Worm (Caenorhabditis elegans) whole organism, mixed stage, embryonic: ENCODE results near the gene grld-1.
A peak's percentile ranks its signal among the peaks of the same experiment; 100 is the strongest.

Source experiments
- M03D4.4 ChIP-seq: sonication (generic microtip); optimal IDR thresholded peaks from 2 replicates; lab custom pipeline; 2017; ENCODE audit warnings: mild to moderate bottlenecking, missing genetic modification characterization, missing compliant biosample characterization
- bed-3 ChIP-seq: fragments of 200-800 bp; sonication (Bioruptor generic); optimal IDR thresholded peaks from 3 replicates; lab custom pipeline; 2018; ENCODE audit warnings: mild to moderate bottlenecking, missing genetic modification characterization, moderate library complexity, missing compliant biosample characterization
- blmp-1 ChIP-seq: fragments of 150-350 bp; optimal IDR thresholded peaks from 2 replicates; lab custom pipeline; 2014; ENCODE audit warnings: missing biosample characterization, missing genetic modification characterization
- ceh-39 ChIP-seq: fragments of 150-350 bp; optimal IDR thresholded peaks from 2 replicates; lab custom pipeline; 2014; ENCODE audit warnings: missing biosample characterization, missing genetic modification characterization
- ceh-83 ChIP-seq: fragments of 200-800 bp; sonication (Bioruptor generic); optimal IDR thresholded peaks from 2 replicates; lab custom pipeline; 2018; ENCODE audit warnings: mild to moderate bottlenecking, missing genetic modification characterization, missing compliant biosample characterization
- ces-1 ChIP-seq: fragments of 150-350 bp; optimal IDR thresholded peaks from 2 replicates; lab custom pipeline; 2014; ENCODE audit warnings: missing biosample characterization, missing genetic modification reagents, missing genetic modification characterization
- cnd-1 ChIP-seq: fragments of 200-800 bp; sonication (Bioruptor generic); optimal IDR thresholded peaks from 2 replicates; lab custom pipeline; 2018; ENCODE audit warnings: mild to moderate bottlenecking, missing genetic modification characterization, missing compliant biosample characterization
- drap-1 ChIP-seq: fragments of 200-800 bp; sonication (Bioruptor generic); optimal IDR thresholded peaks from 3 replicates; lab custom pipeline; 2018; ENCODE audit warnings: mild to moderate bottlenecking, missing genetic modification characterization, missing compliant biosample characterization
- elt-1 ChIP-seq: sonication (generic microtip); optimal IDR thresholded peaks from 2 replicates; lab custom pipeline; 2017; ENCODE audit warnings: missing genetic modification characterization, mild to moderate bottlenecking, missing compliant biosample characterization, antibody characterized with exemption, moderate library complexity, borderline replicate concordance; ENCODE audit not compliant: insufficient read depth
- elt-3 ChIP-seq: fragments of 150-350 bp; optimal IDR thresholded peaks from 2 replicates; lab custom pipeline; 2014; ENCODE audit warnings: missing biosample characterization, missing genetic modification characterization
- ham-2 ChIP-seq: fragments of 200-800 bp; sonication (Bioruptor generic); optimal IDR thresholded peaks from 2 replicates; lab custom pipeline; 2018; ENCODE audit warnings: mild to moderate bottlenecking, missing genetic modification characterization, missing compliant biosample characterization
- lin-13 ChIP-seq: fragments of 150-350 bp; optimal IDR thresholded peaks from 2 replicates; lab custom pipeline; 2014; ENCODE audit warnings: missing biosample characterization, missing genetic modification characterization
- lin-32 ChIP-seq: fragments of 200-800 bp; sonication (Bioruptor generic); optimal IDR thresholded peaks from 2 replicates; lab custom pipeline; 2018; ENCODE audit warnings: mild to moderate bottlenecking, missing genetic modification characterization, missing compliant biosample characterization
- lsy-2 ChIP-seq: fragments of 150-350 bp; optimal IDR thresholded peaks from 2 replicates; lab custom pipeline; 2014; ENCODE audit warnings: missing biosample characterization, missing genetic modification characterization
- mab-5 ChIP-seq: fragments of 150-350 bp; optimal IDR thresholded peaks from 2 replicates; lab custom pipeline; 2014; ENCODE audit warnings: missing biosample characterization, missing genetic modification characterization
- mep-1 ChIP-seq: fragments of 150-350 bp; optimal IDR thresholded peaks from 2 replicates; lab custom pipeline; 2017; ENCODE audit warnings: missing biosample characterization, missing genetic modification reagents, missing genetic modification characterization, inconsistent platforms
- nhr-12 ChIP-seq: fragments of 150-350 bp; optimal IDR thresholded peaks from 2 replicates; lab custom pipeline; 2014; ENCODE audit warnings: missing biosample characterization, missing genetic modification characterization
- nhr-2 ChIP-seq: fragments of 150-350 bp; optimal IDR thresholded peaks from 2 replicates; lab custom pipeline; 2014; ENCODE audit warnings: missing biosample characterization, missing genetic modification characterization
- nhr-28 ChIP-seq: fragments of 150-350 bp; optimal IDR thresholded peaks from 2 replicates; lab custom pipeline; 2014; ENCODE audit warnings: missing biosample characterization, missing genetic modification characterization
- nhr-76 ChIP-seq: sonication (generic microtip); optimal IDR thresholded peaks from 2 replicates; lab custom pipeline; 2017; ENCODE audit warnings: missing biosample characterization, missing genetic modification characterization
- sem-2 ChIP-seq: fragments of 200-800 bp; sonication (Bioruptor generic); optimal IDR thresholded peaks from 2 replicates; lab custom pipeline; 2018; ENCODE audit warnings: mild to moderate bottlenecking, missing genetic modification characterization, missing compliant biosample characterization
- snpc-4 ChIP-seq: fragments of 150-350 bp; optimal IDR thresholded peaks from 2 replicates; lab custom pipeline; 2014; ENCODE audit warnings: missing biosample characterization, missing genetic modification characterization
- sptf-1 ChIP-seq: sonication (generic microtip); optimal IDR thresholded peaks from 2 replicates; lab custom pipeline; 2017; ENCODE audit warnings: mild to moderate bottlenecking, missing genetic modification characterization, moderate library complexity, missing compliant biosample characterization
- unc-120 ChIP-seq: sonication (generic microtip); optimal IDR thresholded peaks from 2 replicates; lab custom pipeline; 2017; ENCODE audit warnings: missing genetic modification characterization, missing compliant biosample characterization; ENCODE audit not compliant: poor library complexity, severe bottlenecking
- unc-39 ChIP-seq: fragments of 150-350 bp; optimal IDR thresholded peaks from 2 replicates; lab custom pipeline; 2014; ENCODE audit warnings: missing biosample characterization, missing genetic modification characterization
- ztf-11 ChIP-seq: fragments of 150-350 bp; optimal IDR thresholded peaks from 2 replicates; lab custom pipeline; 2014; ENCODE audit warnings: missing biosample characterization, missing genetic modification characterization

Gene grld-1

ce11 chrIV:81428-81827 lies 44.3 kb downstream of the grld-1 start:
- TF ChIP-seq ham-2 (no peak), nhr-12 (no peak), ztf-11 (tag; lab: Kevin White, UChicago) (no peak), ceh-39 (tag; lab: Kevin White, UChicago) (no peak), nhr-76 (no peak), nhr-28 (tag; lab: Kevin White, UChicago) (no peak), drap-1 (no peak), sptf-1 (tag; lab: Kevin White, UChicago) (no peak), blmp-1 (tag; lab: Kevin White, UChicago) (no peak), unc-39 (tag; lab: Kevin White, UChicago) (no peak), elt-1 (no peak), ceh-83 (no peak), lin-13 (tag; lab: Kevin White, UChicago) (no peak), mab-5 (tag; lab: Kevin White, UChicago) (no peak), M03D4.4 (tag; lab: Kevin White, UChicago) (no peak), bed-3 (GFP tag; lab: Kevin White, UChicago) (no peak), lsy-2 (tag; lab: Kevin White, UChicago) (no peak), elt-3 (tag; lab: Kevin White, UChicago) (no peak)
- TF ChIP-seq, all 35 proteins: peak for 0

ce11 chrIV:80943-81342 lies 44.8 kb downstream of the grld-1 start:
- no peak for TF ChIP-seq bed-3 (GFP tag; lab: Kevin White, UChicago)
- no peak for TF ChIP-seq lin-13 (tag; lab: Kevin White, UChicago)
- TF ChIP-seq unc-120 (tag; lab: Kevin White, UChicago), result no peak
- TF ChIP-seq snpc-4 (tag; lab: Kevin White, UChicago), result no peak
- TF ChIP-seq mep-1 (tag; lab: Kevin White, UChicago), result no peak
- no peak for TF ChIP-seq mab-5 (tag; lab: Kevin White, UChicago)
- no peak for TF ChIP-seq lin-32 (GFP tag; lab: Kevin White, UChicago)
- no peak for TF ChIP-seq elt-3 (tag; lab: Kevin White, UChicago)
- no peak for TF ChIP-seq unc-39 (tag; lab: Kevin White, UChicago)

- TF ChIP-seq ces-1 (GFP tag; lab: Kevin White, UChicago) (peak; percentile 58), M03D4.4 (tag; lab: Kevin White, UChicago) (no peak), unc-120 (tag; lab: Kevin White, UChicago) (peak; percentile 19)
Observed at ce11 chrIV:79205-79604, 46.5 kb downstream of the grld-1 start, which contains the start of gene T05C7.9. Gene T05C7.9, plus strand, starts transcription at chrIV:79276.

- TF ChIP-seq nhr-2 (no peak), sem-2 (no peak), lsy-2 (tag; lab: Kevin White, UChicago) (no peak), ham-2 (no peak), ces-1 (GFP tag; lab: Kevin White, UChicago) (no peak), lin-13 (tag; lab: Kevin White, UChicago) (no peak), mep-1 (tag; lab: Kevin White, UChicago) (no peak), nhr-76 (no peak), unc-120 (tag; lab: Kevin White, UChicago) (no peak), cnd-1 (tag; lab: Kevin White, UChicago) (no peak), nhr-28 (tag; lab: Kevin White, UChicago) (no peak)
Observed at ce11 chrIV:78206-78605, 47.5 kb downstream of the grld-1 start.

ce11 chrIV:77421-77820 lies 48.3 kb downstream of the grld-1 start:
- TF ChIP-seq lsy-2 (tag; lab: Kevin White, UChicago), result no peak
- TF ChIP-seq ces-1 (GFP tag; lab: Kevin White, UChicago), result peak; percentile 1

ce11 chrIV:76070-76469 lies 49.7 kb downstream of the grld-1 start, which contains the start of gene T05C7.8:
Gene T05C7.8, plus strand, starts transcription at chrIV:76370.
- TF ChIP-seq lin-32 (GFP tag; lab: Kevin White, UChicago), result no peak
- no peak for TF ChIP-seq lin-13 (tag; lab: Kevin White, UChicago)
- TF ChIP-seq, all 35 proteins: peak for 0

ce11 chrIV:73175-73574 lies 52.6 kb downstream of the grld-1 start:
- TF ChIP-seq ceh-39 (tag; lab: Kevin White, UChicago), result no peak
- no peak for TF ChIP-seq nhr-76
